Fruit fly (Drosophila melanogaster): ENCODE measurements around the gene CG31189.

dm6 chr3R:21071943-21072500, 26.4 kb upstream of the CG31189 start:
- TF ChIP-seq CG8301 (tag; optimal IDR thresholded peaks at IDR 0.05): no peak
- no peak for TF ChIP-seq rn (GFP tag; IDR thresholded peaks at IDR 0.05)
- TF ChIP-seq Pif1B (GFP tag; optimal IDR thresholded peaks at IDR 0.05): no peak
- TF ChIP-seq Snoo (tag; optimal IDR thresholded peaks at IDR 0.05): no peak
- TF ChIP-seq CG14655 (GFP tag; optimal IDR thresholded peaks at IDR 0.05): no peak
- no peak for TF ChIP-seq EcR (GFP tag; optimal IDR thresholded peaks at IDR 0.05)
- no peak for TF ChIP-seq CG34367 (tag; optimal IDR thresholded peaks at IDR 0.05)
- TF ChIP-seq CG32121 (GFP tag; IDR thresholded peaks at IDR 0.05): no peak
- no peak for TF ChIP-seq CG15710 (tag; optimal IDR thresholded peaks at IDR 0.05)
- no peak for TF ChIP-seq gl (tag; optimal IDR thresholded peaks at IDR 0.05)
- TF ChIP-seq Pif1A (GFP tag; optimal IDR thresholded peaks at IDR 0.05): no peak

Measured in whole organism, pupa.